Fruit fly (Drosophila melanogaster): Measurements from ENCODE around the gene CG17378.

Gene CG17378

dm6 chr2L:6821631-6822030 lies 47.8 kb downstream of the CG17378 start, which contains the start of gene sens-2 (continued):
- TF ChIP-seq CG12155 (GFP tag; optimal IDR thresholded peaks at IDR 0.05) (peak; percentile 19), Vsx1 (GFP tag; optimal IDR thresholded peaks at IDR 0.05) (no peak), HmgZ (tag; optimal IDR thresholded peaks at IDR 0.05) (peak; percentile 24), insv (GFP tag; optimal IDR thresholded peaks at IDR 0.05) (peak; percentile 95 to 98), kni (GFP tag; optimal IDR thresholded peaks at IDR 0.05) (peak; percentile 42), CG5953 (GFP tag; IDR thresholded peaks at IDR 0.05) (no peak), CG14441 (GFP tag; IDR thresholded peaks at IDR 0.05) (no peak), p53 (GFP tag; optimal IDR thresholded peaks at IDR 0.05) (no peak), chinmo (GFP tag; IDR thresholded peaks at IDR 0.05; ENCODE audit: partially characterized antibody) (peak; percentile 74; the same call in 1 of the 4 replicates), CG10321 (GFP tag; IDR thresholded peaks at IDR 0.05) (peak; percentile 94), CG34224 (GFP tag; IDR thresholded peaks at IDR 0.05; ENCODE audit: partially characterized antibody) (peak; percentile 33; the same call in 1 of the 3 replicates), tll (GFP tag; optimal IDR thresholded peaks at IDR 0.05) (no peak), nerfin-1 (tag; optimal IDR thresholded peaks at IDR 0.05) (peak; percentile 36), Mrtf (GFP tag; IDR thresholded peaks at IDR 0.05) (no peak), gsb-n (tag; optimal IDR thresholded peaks at IDR 0.05) (peak; percentile 54), chm (GFP tag; IDR thresholded peaks at IDR 0.05) (peak; percentile 76), CG1603 (tag; optimal IDR thresholded peaks at IDR 0.05) (peak; percentile 73), CG30403 (GFP tag; optimal IDR thresholded peaks at IDR 0.05) (no peak), Neu2 (GFP tag; optimal IDR thresholded peaks at IDR 0.05; ENCODE audit: borderline replicate concordance) (peak; percentile 88), Bgb (GFP tag; IDR thresholded peaks at IDR 0.05; ENCODE audit: partially characterized antibody) (peak; percentile 20; the same call in 1 of the 2 replicates), crol (GFP tag; IDR thresholded peaks at IDR 0.05) (0 out of 2 replicates have a peak, but pooled peaks have one; percentile 31), Nf-YB (GFP tag; optimal IDR thresholded peaks at IDR 0.05) (peak; percentile 99), kah (GFP tag; optimal IDR thresholded peaks at IDR 0.05) (peak; percentile 25), z (GFP tag; IDR thresholded peaks at IDR 0.05) (peak; percentile 87), ftz-f1 (GFP tag; optimal IDR thresholded peaks at IDR 0.05) (peak; percentile 69), CG2199 (GFP tag; IDR thresholded peaks at IDR 0.05) (0 out of 3 replicates have a peak, but pooled peaks have one; percentile 48), Med (GFP tag) (peak; percentile 70), sens-2 (GFP tag; IDR thresholded peaks at IDR 0.05) (peak; percentile 96), Taf1 (GFP tag; IDR thresholded peaks at IDR 0.05) (no peak), sd (tag; optimal IDR thresholded peaks at IDR 0.05) (peak; percentile 76), ewg (GFP tag; optimal IDR thresholded peaks at IDR 0.05) (peak; percentile 61), sug (tag; optimal IDR thresholded peaks at IDR 0.05) (peak; percentile 28), Fer1 (GFP tag; optimal IDR thresholded peaks at IDR 0.05) (peak; percentile 0), GATAe (GFP tag; conservative IDR thresholded peaks at IDR 0.05) (0 out of 2 replicates have a peak, but pooled peaks have one; percentile 27), lab (GFP tag; optimal IDR thresholded peaks at IDR 0.05) (peak; percentile 37), oc (tag; optimal IDR thresholded peaks at IDR 0.05) (peak; percentile 80), onecut (GFP tag; IDR thresholded peaks at IDR 0.05) (peak; percentile 35; the same call in 1 of the 2 replicates), Deaf1 (tag; optimal IDR thresholded peaks at IDR 0.05) (peak; percentile 70), seq (GFP tag; IDR thresholded peaks at IDR 0.05) (peak; percentile 79), Xbp1 (GFP tag; optimal IDR thresholded peaks at IDR 0.05) (no peak), MBD-R2 (GFP tag; IDR thresholded peaks at IDR 0.05) (0 out of 2 replicates have a peak, but pooled peaks have one; percentile 9), pfk (GFP tag; optimal IDR thresholded peaks at IDR 0.05) (peak; percentile 99), mirr (GFP tag; optimal IDR thresholded peaks at IDR 0.05) (peak; percentile 41), Scr (GFP tag; IDR thresholded peaks at IDR 0.05; ENCODE audit: partially characterized antibody) (peak; percentile 14; the same call in 1 of the 2 replicates), CG17829 (tag; optimal IDR thresholded peaks at IDR 0.05) (peak; percentile 9), CG8290 (GFP tag; optimal IDR thresholded peaks at IDR 0.05) (no peak), CG8290 (tag; optimal IDR thresholded peaks at IDR 0.05) (peak in 1 of 2 experiments; percentile 29), bbx (GFP tag; IDR thresholded peaks at IDR 0.05; ENCODE audit: partially characterized antibody) (0 out of 2 replicates have a peak, but pooled peaks have one; percentile 33), CG1832 (GFP tag; optimal IDR thresholded peaks at IDR 0.05) (peak; percentile 85)
